Worm (Caenorhabditis elegans) whole organism, L3 larva: ENCODE measurements around the gene B0252.11.

ENCODE experiments used
- aly-2 ChIP-seq: fragments of 150-350 bp; optimal IDR thresholded peaks from 2 replicates; lab custom pipeline; 2014; ENCODE audit warnings: missing biosample characterization, missing genetic modification characterization
- ama-1 ChIP-seq: fragments of 150-350 bp; optimal IDR thresholded peaks from 2 replicates; lab custom pipeline; 2018
- daf-12 ChIP-seq: fragments of 150-350 bp; optimal IDR thresholded peaks from 2 replicates; lab custom pipeline; 2014; ENCODE audit warnings: missing biosample characterization, missing genetic modification reagents, missing genetic modification characterization
- egl-27 ChIP-seq: sonication (generic microtip); optimal IDR thresholded peaks from 4 replicates; lab custom pipeline; 2017; ENCODE audit warnings: missing biosample characterization, missing genetic modification reagents, missing genetic modification characterization
- fkh-10 ChIP-seq: sonication (generic microtip); optimal IDR thresholded peaks from 2 replicates; lab custom pipeline; 2017; ENCODE audit warnings: missing biosample characterization, missing genetic modification reagents, missing genetic modification characterization
- fkh-2 ChIP-seq: fragments of 150-350 bp; optimal IDR thresholded peaks from 2 replicates; lab custom pipeline; 2014; ENCODE audit warnings: missing biosample characterization, missing genetic modification reagents, missing genetic modification characterization
- lin-39 ChIP-seq: fragments of 150-350 bp; optimal IDR thresholded peaks from 2 replicates; lab custom pipeline; 2018; ENCODE audit warnings: missing biosample characterization, missing genetic modification reagents, missing genetic modification characterization
- nhr-25 ChIP-seq: sonication (generic microtip); optimal IDR thresholded peaks from 2 replicates; lab custom pipeline; 2017; ENCODE audit warnings: missing biosample characterization, missing genetic modification characterization
- nhr-76 ChIP-seq: fragments of 150-350 bp; sonication (generic microtip); optimal IDR thresholded peaks from 5 replicates; lab custom pipeline; 2014; ENCODE audit warnings: missing biosample characterization, missing genetic modification characterization
- nhr-77 ChIP-seq: fragments of 150-350 bp; optimal IDR thresholded peaks from 2 replicates; lab custom pipeline; 2014; ENCODE audit warnings: missing biosample characterization, missing genetic modification characterization
- pqm-1 ChIP-seq: fragments of 150-350 bp; optimal IDR thresholded peaks from 2 replicates; lab custom pipeline; 2017; ENCODE audit warnings: missing biosample characterization, missing genetic modification characterization, inconsistent platforms
- snpc-4 ChIP-seq: fragments of 150-350 bp; optimal IDR thresholded peaks from 2 replicates; lab custom pipeline; 2014; ENCODE audit warnings: missing biosample characterization, missing genetic modification characterization
- zag-1 ChIP-seq: fragments of 150-350 bp; optimal IDR thresholded peaks from 2 replicates; lab custom pipeline; 2014; ENCODE audit warnings: missing biosample characterization, missing genetic modification characterization

- TF ChIP-seq lin-39 (tag; lab: Kevin White, UChicago), result no peak
- no peak for TF ChIP-seq aly-2 (tag; lab: Kevin White, UChicago)
- TF ChIP-seq pqm-1 (tag; lab: Kevin White, UChicago), result no peak
- TF ChIP-seq snpc-4 (tag; lab: Kevin White, UChicago), result no peak
- no peak for TF ChIP-seq egl-27 (tag; lab: Kevin White, UChicago)
- no peak for TF ChIP-seq ama-1
- no peak for TF ChIP-seq daf-12
- TF ChIP-seq nhr-76 (tag; lab: Kevin White, UChicago), result no peak
- TF ChIP-seq zag-1 (tag; lab: Kevin White, UChicago), result no peak
- no peak for TF ChIP-seq fkh-10
- no peak for TF ChIP-seq nhr-25
- no peak for TF ChIP-seq nhr-77 (tag; lab: Kevin White, UChicago)
- no peak for TF ChIP-seq fkh-2
These were observed 8.9 kb downstream of the B0252.11 start for ce11 chrII:6908689-6909088.
